Worm (Caenorhabditis elegans) whole organism, dauer: ENCODE results near the gene F39E9.14.

Experiments used
- unc-62 ChIP-seq: sonication (generic microtip); optimal IDR thresholded peaks from 2 replicates; lab custom pipeline; 2017; ENCODE audit warnings: missing biosample characterization, missing genetic modification reagents, missing genetic modification characterization

Gene F39E9.14

DNA sequence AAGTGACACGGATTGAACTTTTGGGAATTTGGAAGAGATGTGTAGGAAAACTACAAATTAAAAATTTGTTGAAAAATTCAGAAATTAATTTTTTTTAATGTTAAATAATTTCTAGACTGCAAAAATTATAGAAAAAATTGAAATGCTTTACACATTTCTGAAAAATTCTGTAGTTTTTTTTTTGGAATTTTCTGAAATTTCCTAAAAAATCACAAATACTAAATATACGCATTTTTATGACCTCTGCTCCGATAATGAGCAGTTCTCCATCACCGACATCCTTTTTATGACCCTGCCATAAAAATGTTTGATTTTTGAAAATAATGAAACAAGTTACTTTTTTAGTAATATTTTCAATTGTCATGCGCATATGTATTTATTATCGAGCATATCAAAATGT, 45.7 kb downstream of the F39E9.14 start:
- TF ChIP-seq unc-62 (GFP tag; lab: Kevin White, UChicago), result no peak

DNA sequence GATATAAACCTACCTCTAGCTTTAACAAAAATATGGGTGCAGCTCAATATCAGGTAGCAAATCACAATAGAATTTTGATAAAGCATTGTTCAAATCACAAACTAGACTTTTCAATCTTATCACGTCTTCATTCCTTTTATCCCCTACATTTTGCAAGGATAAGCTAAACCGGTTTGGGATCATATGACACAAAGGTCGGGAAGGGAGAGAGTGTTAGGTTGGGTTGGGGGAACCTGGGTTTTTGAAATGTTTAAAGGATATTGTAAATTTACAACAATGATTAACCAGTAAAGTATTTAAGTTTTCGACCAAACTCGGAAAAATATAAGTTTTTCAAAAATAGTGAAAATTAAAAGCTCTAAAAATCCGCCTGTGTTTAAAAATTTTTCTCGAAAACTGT, 46.4 kb downstream of the F39E9.14 start, which contains the start of gene C17F4.12:
Gene C17F4.12, minus strand, starts transcription at position 101 of the 400 bp plus-strand sequence.
- TF ChIP-seq unc-62 (GFP tag; lab: Kevin White, UChicago), result no peak

ce11 chrII:3241842-3242241, 48.6 kb downstream of the F39E9.14 start:
- no peak for TF ChIP-seq unc-62 (GFP tag; lab: Kevin White, UChicago)
